Fruit fly (Drosophila melanogaster) whole organism, embryonic: ENCODE results near the gene prt.

ENCODE experiments used
- Aef1 ChIP-seq: fragments of 200-800 bp; sonication (Bioruptor generic); IDR thresholded peaks from 3 replicates; pipeline ENCODE4 v1.3.6; 2022; ENCODE audit warnings: missing biosample characterization, missing genetic modification characterization
- Bteb2 ChIP-seq: fragments of 200-800 bp; sonication (Bioruptor generic); optimal IDR thresholded peaks from 2 replicates; lab custom pipeline; 2016; ENCODE audit warnings: missing biosample characterization, missing genetic modification characterization
- CG1024 ChIP-seq: fragments of 200-800 bp; sonication (Bioruptor generic); IDR thresholded peaks from 2 replicates; pipeline ENCODE4 v1.3.6; 2022; ENCODE audit warnings: missing biosample characterization, missing genetic modification characterization
- CG10366 ChIP-seq: fragments of 200-800 bp; sonication (Bioruptor generic); IDR thresholded peaks from 2 replicates; pipeline ENCODE4 v1.3.6; 2022; ENCODE audit warnings: missing biosample characterization, missing genetic modification characterization
- CG10979 ChIP-seq: fragments of 200-800 bp; sonication (Bioruptor generic); optimal IDR thresholded peaks from 2 replicates; lab custom pipeline; 2018; ENCODE audit warnings: missing biosample characterization, mild to moderate bottlenecking, missing genetic modification characterization, moderate library complexity
- CG11093 ChIP-seq: fragments of 200-800 bp; sonication (Bioruptor generic); IDR thresholded peaks from 3 replicates; pipeline ENCODE4 v1.3.6; 2022; ENCODE audit warnings: missing biosample characterization, missing genetic modification characterization
- CG11560 ChIP-seq: fragments of 200-800 bp; sonication (Bioruptor generic); IDR thresholded peaks from 3 replicates; pipeline ENCODE4 v1.3.6; 2022; ENCODE audit warnings: missing biosample characterization, missing genetic modification characterization
- CG11695 ChIP-seq: fragments of 200-800 bp; sonication (Bioruptor generic); IDR thresholded peaks from 3 replicates; pipeline ENCODE4 v1.3.6; 2022; ENCODE audit warnings: missing biosample characterization, missing genetic modification characterization
- CG11696 ChIP-seq: fragments of 200-800 bp; sonication (Bioruptor generic); IDR thresholded peaks from 2 replicates; pipeline ENCODE4 v1.3.6; 2022; ENCODE audit warnings: missing biosample characterization, missing genetic modification characterization
- CG12155 ChIP-seq: fragments of 200-800 bp; sonication (Bioruptor generic); optimal IDR thresholded peaks from 3 replicates; lab custom pipeline; 2016; ENCODE audit warnings: missing biosample characterization, missing genetic modification characterization
- CG15073 ChIP-seq: fragments of 200-800 bp; sonication (Bioruptor generic); optimal IDR thresholded peaks from 2 replicates; lab custom pipeline; 2016; ENCODE audit warnings: missing biosample characterization, missing genetic modification characterization
- CG16863 ChIP-seq: fragments of 200-800 bp; sonication (Bioruptor generic); optimal IDR thresholded peaks from 3 replicates; lab custom pipeline; 2016; ENCODE audit warnings: missing biosample characterization, missing genetic modification characterization
- CG2120 ChIP-seq: fragments of 200-800 bp; sonication (Bioruptor generic); optimal IDR thresholded peaks from 3 replicates; lab custom pipeline; 2016; ENCODE audit warnings: missing biosample characterization, missing genetic modification characterization
- CG2199 ChIP-seq: fragments of 200-800 bp; sonication (Bioruptor generic); IDR thresholded peaks from 3 replicates; pipeline ENCODE4 v1.3.6; 2022; ENCODE audit warnings: missing biosample characterization, missing genetic modification characterization
- CG30020 ChIP-seq: fragments of 200-800 bp; optimal IDR thresholded peaks from 2 replicates; lab custom pipeline; 2019; ENCODE audit warnings: missing biosample characterization, mild to moderate bottlenecking, missing genetic modification characterization, moderate library complexity
- CG4404 ChIP-seq: fragments of 200-800 bp; sonication (Bioruptor generic); IDR thresholded peaks from 2 replicates; pipeline ENCODE4 v1.3.6; 2022; ENCODE audit warnings: missing biosample characterization, missing genetic modification characterization
- CG6254 ChIP-seq: fragments of 200-800 bp; sonication (Bioruptor generic); optimal IDR thresholded peaks from 3 replicates; lab custom pipeline; 2017; ENCODE audit warnings: mild to moderate bottlenecking, missing biosample characterization, missing genetic modification reagents, missing genetic modification characterization
- CG6791 ChIP-seq: fragments of 200-800 bp; sonication (Bioruptor generic); IDR thresholded peaks from 3 replicates; pipeline ENCODE4 v1.3.6; 2022; ENCODE audit warnings: missing biosample characterization, missing genetic modification characterization; ENCODE audit not compliant: partially characterized antibody
- CG7556 ChIP-seq: fragments of 200-800 bp; sonication (Bioruptor generic); optimal IDR thresholded peaks from 2 replicates; lab custom pipeline; 2017; ENCODE audit warnings: missing biosample characterization, mild to moderate bottlenecking, missing genetic modification characterization
- CG9797 ChIP-seq: fragments of 200-800 bp; sonication (Bioruptor generic); optimal IDR thresholded peaks from 3 replicates; lab custom pipeline; 2018; ENCODE audit warnings: missing biosample characterization, mild to moderate bottlenecking, missing genetic modification characterization
- CrebB ChIP-seq: fragments of 200-800 bp; sonication (Bioruptor generic); optimal IDR thresholded peaks from 3 replicates; lab custom pipeline; 2018; ENCODE audit warnings: missing biosample characterization, mild to moderate bottlenecking, missing genetic modification characterization
- Dip2 ChIP-seq: fragments of 200-800 bp; sonication (Bioruptor generic); IDR thresholded peaks from 2 replicates; pipeline ENCODE4 v1.3.6; 2022; ENCODE audit warnings: missing biosample characterization, missing genetic modification characterization
- Doc2 ChIP-seq: fragments of 200-800 bp; sonication (Bioruptor generic); IDR thresholded peaks from 2 replicates; pipeline ENCODE4 v1.3.6; 2022; ENCODE audit warnings: missing biosample characterization, missing genetic modification characterization
- HHEX ChIP-seq: fragments of 200-800 bp; sonication (Bioruptor generic); optimal IDR thresholded peaks from 3 replicates; lab custom pipeline; 2017; ENCODE audit warnings: missing biosample characterization, mild to moderate bottlenecking, missing genetic modification characterization, missing genetic modification reagents
- Max ChIP-seq: fragments of 200-800 bp; sonication (Bioruptor generic); optimal IDR thresholded peaks from 2 replicates; lab custom pipeline; 2016; ENCODE audit warnings: missing biosample characterization, mild to moderate bottlenecking, missing genetic modification characterization
- NK7.1 ChIP-seq: fragments of 200-800 bp; sonication (Bioruptor generic); optimal IDR thresholded peaks from 3 replicates; lab custom pipeline; 2016; ENCODE audit warnings: missing biosample characterization, missing genetic modification characterization
- PHDP ChIP-seq: fragments of 200-800 bp; sonication (Bioruptor generic); optimal IDR thresholded peaks from 3 replicates; lab custom pipeline; 2018; ENCODE audit warnings: missing biosample characterization, mild to moderate bottlenecking, missing genetic modification characterization, moderate library complexity
- abd-A ChIP-seq: fragments of 200-800 bp; sonication (Bioruptor generic); optimal IDR thresholded peaks from 3 replicates; lab custom pipeline; 2019; ENCODE audit warnings: missing biosample characterization, mild to moderate bottlenecking, missing genetic modification characterization, moderate library complexity
- amos ChIP-seq: fragments of 200-800 bp; sonication (Bioruptor generic); IDR thresholded peaks from 2 replicates; pipeline ENCODE4 v1.3.6; 2022; ENCODE audit warnings: missing biosample characterization, missing genetic modification characterization; ENCODE audit not compliant: partially characterized antibody
- ash1 ChIP-seq: fragments of 200-800 bp; sonication (Bioruptor generic); optimal IDR thresholded peaks from 2 replicates; lab custom pipeline; 2018; ENCODE audit warnings: missing biosample characterization, mild to moderate bottlenecking, missing genetic modification characterization
- az2 ChIP-seq: fragments of 200-800 bp; sonication (Bioruptor generic); optimal IDR thresholded peaks from 3 replicates; lab custom pipeline; 2016; ENCODE audit warnings: missing biosample characterization, missing genetic modification characterization
- cas ChIP-seq: fragments of 200-800 bp; sonication (Bioruptor generic); IDR thresholded peaks from 2 replicates; pipeline ENCODE4 v1.3.6; 2022; ENCODE audit warnings: missing biosample characterization, missing genetic modification characterization
- chif ChIP-seq, 2 experiments: fragments of 200-800 bp; sonication (Bioruptor generic); optimal IDR thresholded peaks; 3 replicates each; lab custom pipeline; 2016; ENCODE audit warnings: missing biosample characterization in 2 of 2, missing genetic modification characterization in 2 of 2
- fru ChIP-seq: fragments of >200 bp; optimal IDR thresholded peaks from 2 replicates; lab custom pipeline; 2017
- gfzf ChIP-seq: fragments of 200-800 bp; sonication (Bioruptor generic); optimal IDR thresholded peaks from 2 replicates; lab custom pipeline; 2016; ENCODE audit warnings: missing biosample characterization, mild to moderate bottlenecking, missing genetic modification characterization, moderate library complexity
- gro ChIP-seq: fragments of 200-800 bp; sonication (Bioruptor generic); optimal IDR thresholded peaks from 2 replicates; lab custom pipeline; 2016; ENCODE audit warnings: missing biosample characterization, missing genetic modification characterization
- gsb-n ChIP-seq: fragments of 200-800 bp; sonication (Bioruptor generic); optimal IDR thresholded peaks from 3 replicates; lab custom pipeline; 2018; ENCODE audit warnings: missing biosample characterization, mild to moderate bottlenecking, missing genetic modification characterization
- gt ChIP-seq: fragments of 200-800 bp; sonication (Bioruptor generic); IDR thresholded peaks from 2 replicates; pipeline ENCODE4 v1.3.6; 2022; ENCODE audit warnings: missing biosample characterization, missing genetic modification characterization
- her ChIP-seq: fragments of 200-800 bp; sonication (Bioruptor generic); optimal IDR thresholded peaks from 2 replicates; lab custom pipeline; 2016; ENCODE audit warnings: missing biosample characterization, missing genetic modification characterization
- insv ChIP-seq, 2 experiments: fragments of 200-800 bp; sonication (Bioruptor generic); optimal IDR thresholded peaks; 3 replicates each; lab custom pipeline; 2016 to 2018; ENCODE audit warnings: missing biosample characterization in 2 of 2, missing genetic modification characterization in 2 of 2
- kay ChIP-seq: fragments of 200-800 bp; sonication (Bioruptor generic); optimal IDR thresholded peaks from 2 replicates; lab custom pipeline; 2016; ENCODE audit warnings: missing biosample characterization, missing genetic modification characterization
- mld ChIP-seq: fragments of 200-800 bp; sonication (Bioruptor generic); IDR thresholded peaks from 3 replicates; pipeline ENCODE4 v1.3.6; 2022; ENCODE audit warnings: missing biosample characterization, missing genetic modification characterization; ENCODE audit not compliant: partially characterized antibody
- peb ChIP-seq: fragments of 200-800 bp; sonication (Bioruptor generic); IDR thresholded peaks from 2 replicates; pipeline ENCODE4 v1.3.6; 2022; ENCODE audit warnings: missing biosample characterization, missing genetic modification characterization
- phol ChIP-seq: fragments of 200-800 bp; sonication (Bioruptor generic); optimal IDR thresholded peaks from 3 replicates; lab custom pipeline; 2018; ENCODE audit warnings: missing biosample characterization, mild to moderate bottlenecking, missing genetic modification characterization, moderate library complexity
- stc ChIP-seq: fragments of 200-800 bp; sonication (Bioruptor generic); IDR thresholded peaks from 2 replicates; pipeline ENCODE4 v1.3.6; 2022; ENCODE audit warnings: missing biosample characterization, missing genetic modification characterization
- tio ChIP-seq: fragments of 200-800 bp; sonication (Bioruptor generic); optimal IDR thresholded peaks from 2 replicates; lab custom pipeline; 2017; ENCODE audit warnings: missing biosample characterization, missing genetic modification characterization, inconsistent platforms
- trem ChIP-seq: fragments of 200-800 bp; optimal IDR thresholded peaks from 3 replicates; lab custom pipeline; 2019; ENCODE audit warnings: missing biosample characterization, mild to moderate bottlenecking, missing genetic modification characterization, moderate library complexity
- ttk ChIP-seq: fragments of 200-800 bp; sonication (Bioruptor generic); IDR thresholded peaks from 2 replicates; pipeline ENCODE4 v2.1.2; 2022; ENCODE audit warnings: missing biosample characterization, missing genetic modification characterization
- twi ChIP-seq: fragments of 200-800 bp; optimal IDR thresholded peaks from 2 replicates; lab custom pipeline; 2019; ENCODE audit warnings: missing biosample characterization, mild to moderate bottlenecking, missing genetic modification characterization, moderate library complexity
- vvl ChIP-seq: fragments of 200-800 bp; sonication (Bioruptor generic); IDR thresholded peaks from 2 replicates; pipeline ENCODE4 v1.3.6; 2022; ENCODE audit warnings: missing biosample characterization, missing genetic modification characterization
- wdn ChIP-seq: fragments of 200-800 bp; sonication (Bioruptor generic); IDR thresholded peaks from 2 replicates; pipeline ENCODE4 v1.3.6; 2022; ENCODE audit warnings: missing biosample characterization, missing genetic modification characterization

The prt gene

dm6 chr3R:23734573-23735404 lies 36.0 kb upstream of the prt start (continued):
- TF ChIP-seq gsb-n (tag; lab: Kevin White, UChicago) (no peak), trem (no peak), CG11093 (GFP tag; lab: Robert Waterston, UW) (no peak), phol (tag; lab: Kevin White, UChicago) (peak; percentile 41), CG9797 (GFP tag; lab: Kevin White, UChicago) (no peak), CG12155 (GFP tag; lab: Kevin White, UChicago) (no peak), gfzf (GFP tag; lab: Kevin White, UChicago) (no peak), wdn (no peak), CG10979 (tag; lab: Kevin White, UChicago) (no peak), CG6791 (no peak), CG2199 (GFP tag; lab: Robert Waterston, UW) (0 out of 3 replicates have a peak, but pooled peaks have one; percentile 63), gt (GFP tag; lab: Robert Waterston, UW) (no peak), twi (tag; lab: Kevin White, UChicago) (no peak), az2 (GFP tag; lab: Kevin White, UChicago) (no peak), Doc2 (GFP tag; lab: Robert Waterston, UW) (no peak), CG16863 (GFP tag; lab: Kevin White, UChicago) (no peak), Bteb2 (GFP tag; lab: Kevin White, UChicago) (no peak), chif (GFP tag; optimal IDR thresholded peaks at IDR 0.05; lab: Kevin White, UChicago) (no peak), Dip2 (no peak), kay (GFP tag; lab: Kevin White, UChicago) (no peak), CG11560 (tag; lab: Robert Waterston, UW) (no peak), CG15073 (GFP tag; lab: Kevin White, UChicago) (no peak), CG4404 (no peak), CG11696 (GFP tag; lab: Robert Waterston, UW) (peak; percentile 58), stc (GFP tag; lab: Robert Waterston, UW) (no peak), NK7.1 (GFP tag; lab: Kevin White, UChicago) (no peak), CG2120 (GFP tag; lab: Kevin White, UChicago) (no peak), HHEX (no peak), CG30020 (tag; lab: Kevin White, UChicago) (no peak), amos (GFP tag; lab: Robert Waterston, UW) (no peak), ttk (GFP tag; lab: Robert Waterston, UW) (no peak), vvl (no peak), tio (GFP tag; lab: Kevin White, UChicago) (no peak), PHDP (tag; lab: Kevin White, UChicago) (no peak), peb (GFP tag; lab: Robert Waterston, UW) (no peak), CG7556 (GFP tag; lab: Kevin White, UChicago) (peak; percentile 1), cas (GFP tag; lab: Robert Waterston, UW) (no peak), Aef1 (no peak), CG10366 (GFP tag; lab: Robert Waterston, UW) (no peak), abd-A (no peak), her (GFP tag; lab: Kevin White, UChicago) (no peak), CG1024 (GFP tag; lab: Robert Waterston, UW) (no peak), Max (GFP tag; lab: Kevin White, UChicago) (no peak), ash1 (no peak), fru (lab: Kevin White, UChicago) (no peak), CG6254 (GFP tag; lab: Kevin White, UChicago) (peak; percentile 23), gro (GFP tag; lab: Kevin White, UChicago) (no peak), CrebB (tag; lab: Kevin White, UChicago) (no peak), mld (GFP tag; lab: Robert Waterston, UW) (no peak), insv (GFP tag; optimal IDR thresholded peaks at IDR 0.05; lab: Kevin White, UChicago) (no peak), CG11695 (peak; percentile 13; the same call in 1 of the 3 replicates)
